Worm (Caenorhabditis elegans) whole organism, early embryonic: Measurements from ENCODE around the gene txdc-9.

Source experiments
- B0310.2 ChIP-seq: sonication (generic microtip); optimal IDR thresholded peaks from 2 replicates; lab custom pipeline; 2016; ENCODE audit warnings: mild to moderate bottlenecking, missing genetic modification characterization, missing compliant biosample characterization
- F13C5.2 ChIP-seq: sonication (generic microtip); optimal IDR thresholded peaks from 2 replicates; lab custom pipeline; 2017; ENCODE audit warnings: mild to moderate bottlenecking, missing genetic modification characterization, inconsistent platforms, missing compliant biosample characterization
- aly-1 ChIP-seq: sonication (generic microtip); optimal IDR thresholded peaks from 2 replicates; lab custom pipeline; 2016; ENCODE audit warnings: missing genetic modification characterization, missing compliant biosample characterization
- ama-1 ChIP-seq: fragments of 150-350 bp; optimal IDR thresholded peaks from 2 replicates; lab custom pipeline; 2014
- ceh-13 ChIP-seq: fragments of 200-800 bp; sonication (Bioruptor generic); optimal IDR thresholded peaks from 2 replicates; lab custom pipeline; 2018; ENCODE audit warnings: mild to moderate bottlenecking, missing genetic modification characterization, missing compliant biosample characterization
- ceh-36 ChIP-seq: sonication (generic microtip); optimal IDR thresholded peaks from 2 replicates; lab custom pipeline; 2016; ENCODE audit warnings: missing genetic modification characterization, inconsistent platforms, missing compliant biosample characterization
- ets-7 ChIP-seq: sonication (generic microtip); optimal IDR thresholded peaks from 2 replicates; lab custom pipeline; 2016; ENCODE audit warnings: missing genotype, missing genetic modification characterization, missing compliant biosample characterization
- flt-1 ChIP-seq: fragments of 200-800 bp; sonication (Bioruptor generic); IDR thresholded peaks from 2 replicates; pipeline ENCODE4 v1.3.6; 2022; ENCODE audit warnings: missing genetic modification characterization, missing compliant biosample characterization
- hmbx-1 ChIP-seq: sonication (generic microtip); optimal IDR thresholded peaks from 2 replicates; lab custom pipeline; 2016; ENCODE audit warnings: mild to moderate bottlenecking, missing genetic modification characterization, missing compliant biosample characterization
- hmg-4 ChIP-seq: fragments of 200-800 bp; sonication (Bioruptor generic); optimal IDR thresholded peaks from 2 replicates; lab custom pipeline; 2018; ENCODE audit warnings: mild to moderate bottlenecking, missing genetic modification characterization, missing compliant biosample characterization
- hnd-1 ChIP-seq: sonication (generic microtip); optimal IDR thresholded peaks from 2 replicates; lab custom pipeline; 2016; ENCODE audit warnings: missing genetic modification characterization, missing compliant biosample characterization
- pes-1 ChIP-seq: fragments of 200-800 bp; sonication (Bioruptor generic); IDR thresholded peaks from 2 replicates; pipeline ENCODE4 v1.3.6; 2022; ENCODE audit warnings: missing genetic modification reagents, missing genetic modification characterization, missing compliant biosample characterization
- scrt-1 ChIP-seq: fragments of 200-800 bp; sonication (Bioruptor generic); IDR thresholded peaks from 2 replicates; pipeline ENCODE4 v1.3.6; 2022; ENCODE audit warnings: missing genetic modification characterization, missing compliant biosample characterization
- sea-1 ChIP-seq: fragments of 200-800 bp; sonication (Bioruptor generic); conservative IDR thresholded peaks from 2 replicates; pipeline ENCODE4 v1.3.6; 2022; ENCODE audit warnings: missing genetic modification characterization, missing compliant biosample characterization
- tbx-11 ChIP-seq: fragments of 200-800 bp; sonication (Bioruptor generic); IDR thresholded peaks from 2 replicates; pipeline ENCODE4 v1.3.6; 2022; ENCODE audit warnings: missing genetic modification characterization, missing compliant biosample characterization
- tbx-37 ChIP-seq: fragments of 200-800 bp; sonication (Bioruptor generic); conservative IDR thresholded peaks from 2 replicates; pipeline ENCODE4 v1.3.6; 2022; ENCODE audit warnings: missing genetic modification reagents, missing genetic modification characterization, missing compliant biosample characterization
- tra-4 ChIP-seq: sonication (generic microtip); optimal IDR thresholded peaks from 2 replicates; lab custom pipeline; 2017; ENCODE audit warnings: missing genetic modification characterization, missing compliant biosample characterization

txdc-9 gene

DNA sequence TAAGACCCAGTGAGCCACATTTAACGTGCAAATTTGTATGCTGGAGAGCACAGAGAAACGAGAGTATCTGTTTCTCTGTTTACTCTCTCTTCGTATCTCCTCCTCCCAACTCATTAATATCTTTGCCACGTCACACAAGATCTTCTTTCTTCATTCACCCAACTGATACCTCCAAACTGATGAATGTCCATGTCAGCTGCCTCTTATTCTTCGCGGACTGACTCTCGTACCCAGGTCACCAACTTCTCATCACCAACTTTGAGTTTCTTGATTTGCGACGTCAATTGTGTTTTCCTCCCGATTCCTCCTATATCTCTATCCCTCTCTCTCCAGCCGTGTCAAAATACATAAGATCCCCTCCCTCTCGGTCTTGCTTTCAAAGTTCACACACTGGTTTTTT lies 29.6 kb upstream of the txdc-9 start:
- TF ChIP-seq aly-1 (tag; lab: Kevin White, UChicago): no peak
- no peak for TF ChIP-seq hnd-1 (tag; lab: Kevin White, UChicago)
- TF ChIP-seq hmbx-1: no peak
- no peak for TF ChIP-seq ama-1 (lab: Kevin White, UChicago)
- no peak for TF ChIP-seq ets-7 (tag; lab: Kevin White, UChicago)
- TF ChIP-seq tbx-37 (GFP tag; lab: Robert Waterston, UW): no peak
- no peak for TF ChIP-seq B0310.2
- no peak for TF ChIP-seq ceh-36 (tag; lab: Kevin White, UChicago)
- no peak for TF ChIP-seq pes-1 (GFP tag; lab: Robert Waterston, UW)
- TF ChIP-seq sea-1 (GFP tag; lab: Robert Waterston, UW): no peak
- no peak for TF ChIP-seq ceh-13 (GFP tag; lab: Kevin White, UChicago)

DNA sequence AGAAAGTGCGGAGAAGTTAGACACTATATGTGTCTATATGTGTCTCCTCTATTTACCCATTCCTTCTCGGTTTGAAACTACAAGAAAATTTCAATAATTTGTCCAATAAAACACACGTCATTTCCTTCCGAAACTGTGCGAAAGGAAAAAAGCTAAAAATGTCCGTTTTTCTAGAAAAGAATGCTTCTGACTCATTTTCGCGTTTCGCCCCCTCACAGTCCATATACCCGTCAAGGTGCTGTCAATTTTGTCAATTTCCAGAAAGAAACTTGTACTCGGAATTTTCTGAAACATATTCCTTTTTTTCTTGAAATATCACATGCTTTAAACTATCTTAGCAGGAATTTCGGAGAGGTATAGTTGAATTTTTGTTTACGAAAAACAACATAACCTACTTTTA lies 29.2 kb upstream of the txdc-9 start:
- TF ChIP-seq scrt-1 (GFP tag; lab: Robert Waterston, UW): no peak

DNA sequence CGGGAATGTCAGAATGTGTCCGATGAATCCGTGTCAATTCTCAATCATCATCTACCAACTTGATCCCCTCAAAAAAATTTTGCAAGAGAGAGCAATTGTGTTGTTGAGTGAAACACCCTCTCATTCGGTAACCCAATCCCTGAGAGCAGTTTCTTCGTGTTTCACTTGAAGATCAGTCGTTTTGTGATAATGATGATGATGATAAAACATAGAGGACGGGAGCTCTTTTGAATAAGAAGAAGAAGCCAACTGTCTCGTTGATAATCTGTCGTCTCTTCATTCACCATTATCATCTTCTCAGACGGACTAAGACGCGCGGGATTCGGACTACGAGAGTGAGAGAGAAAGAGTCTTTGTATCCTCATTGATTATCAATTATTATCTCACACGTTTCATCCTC lies 26.9 kb upstream of the txdc-9 start:
- no peak for TF ChIP-seq ets-7 (tag; lab: Kevin White, UChicago)
- TF ChIP-seq scrt-1 (GFP tag; lab: Robert Waterston, UW): no peak

DNA sequence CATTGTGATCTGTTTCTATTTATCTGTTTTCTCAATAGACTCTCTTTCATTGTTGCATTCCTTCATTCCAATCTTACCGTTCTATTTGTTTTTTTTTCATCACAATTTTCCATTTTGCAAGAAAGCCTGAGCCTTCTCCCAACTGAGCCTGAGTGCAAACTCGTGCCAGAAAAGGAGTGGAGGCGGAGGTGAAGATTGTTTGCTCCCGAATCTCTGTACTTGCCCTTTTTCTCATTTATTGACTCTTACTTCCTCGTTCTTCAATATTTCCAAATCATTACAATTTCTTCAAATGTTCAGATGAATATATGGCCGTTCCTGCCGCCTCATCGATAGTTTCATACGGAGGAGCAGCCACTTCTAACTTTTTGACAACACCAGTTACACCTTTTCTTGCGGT lies 25.1 kb upstream of the txdc-9 start, which contains the start of gene let-756:
let-756 (plus strand) TSS at position 301 of the 400 bp plus-strand sequence.
- TF ChIP-seq sea-1 (GFP tag; lab: Robert Waterston, UW): no peak
- no peak for TF ChIP-seq ceh-36 (tag; lab: Kevin White, UChicago)
- TF ChIP-seq ceh-13 (GFP tag; lab: Kevin White, UChicago): no peak
- TF ChIP-seq F13C5.2 (tag; lab: Kevin White, UChicago): no peak
- TF ChIP-seq flt-1 (GFP tag; lab: Robert Waterston, UW): no peak
- TF ChIP-seq aly-1 (tag; lab: Kevin White, UChicago): no peak
- TF ChIP-seq tra-4 (tag; lab: Kevin White, UChicago): no peak
- TF ChIP-seq hmg-4 (GFP tag; lab: Kevin White, UChicago): no peak
- TF ChIP-seq hnd-1 (tag; lab: Kevin White, UChicago): no peak
- TF ChIP-seq B0310.2: no peak
- TF ChIP-seq ets-7 (tag; lab: Kevin White, UChicago): no peak
- TF ChIP-seq tbx-11: no peak
- TF ChIP-seq ama-1 (lab: Kevin White, UChicago): no peak
- TF ChIP-seq pes-1 (GFP tag; lab: Robert Waterston, UW): no peak
- no peak for TF ChIP-seq tbx-37 (GFP tag; lab: Robert Waterston, UW)

DNA sequence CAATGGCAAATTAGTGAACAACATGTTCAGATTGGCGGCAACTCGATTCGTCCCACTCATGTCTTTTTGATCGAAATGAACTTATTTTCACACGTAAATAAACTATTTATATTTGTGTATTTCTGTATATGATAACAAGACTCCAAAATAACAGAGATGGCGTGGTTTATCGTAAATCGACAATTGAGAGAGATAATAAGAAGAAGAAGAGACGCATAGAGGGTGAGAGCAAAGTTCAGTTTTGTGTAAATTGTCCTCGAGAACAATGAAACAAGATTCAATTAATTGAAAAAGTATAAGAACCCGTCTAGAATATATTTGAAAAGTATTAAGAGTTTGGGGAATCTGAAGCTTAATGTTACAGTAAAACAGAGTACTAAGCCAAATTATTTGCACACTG lies 20.5 kb upstream of the txdc-9 start:
- no peak for TF ChIP-seq pes-1 (GFP tag; lab: Robert Waterston, UW)
- TF ChIP-seq hmbx-1: no peak
- no peak for TF ChIP-seq ceh-13 (GFP tag; lab: Kevin White, UChicago)
- no peak for TF ChIP-seq ama-1 (lab: Kevin White, UChicago)
- TF ChIP-seq B0310.2: no peak
- no peak for TF ChIP-seq ceh-36 (tag; lab: Kevin White, UChicago)
- no peak for TF ChIP-seq hmg-4 (GFP tag; lab: Kevin White, UChicago)
- TF ChIP-seq hnd-1 (tag; lab: Kevin White, UChicago): no peak
- TF ChIP-seq tra-4 (tag; lab: Kevin White, UChicago): no peak
- no peak for TF ChIP-seq tbx-37 (GFP tag; lab: Robert Waterston, UW)
- no peak for TF ChIP-seq scrt-1 (GFP tag; lab: Robert Waterston, UW)
- no peak for TF ChIP-seq flt-1 (GFP tag; lab: Robert Waterston, UW)
- TF ChIP-seq tbx-11: no peak
- TF ChIP-seq sea-1 (GFP tag; lab: Robert Waterston, UW): no peak
- no peak for TF ChIP-seq F13C5.2 (tag; lab: Kevin White, UChicago)

DNA sequence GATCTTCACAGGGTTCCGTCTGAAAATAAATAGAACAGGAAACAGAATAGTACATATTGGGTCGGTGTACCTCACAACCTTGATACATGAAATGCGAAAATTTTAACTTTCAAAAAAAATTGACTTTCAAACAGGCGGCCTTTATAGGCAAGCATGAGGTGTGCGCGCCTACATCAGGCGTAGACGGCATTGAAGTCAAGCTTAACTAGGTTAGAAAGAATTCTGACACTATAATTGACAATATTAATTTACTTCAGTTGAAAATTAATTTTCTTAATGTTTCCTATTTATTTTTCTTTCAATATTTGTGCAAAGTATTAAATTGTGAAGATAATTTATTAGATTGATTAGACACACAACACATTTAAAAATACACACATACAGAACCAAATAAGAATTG lies 20.1 kb upstream of the txdc-9 start, which contains the start of gene C05D11.5:
C05D11.5 (minus strand) TSS at position 101 of the 400 bp plus-strand sequence.
- no peak for TF ChIP-seq ets-7 (tag; lab: Kevin White, UChicago)
- no peak for TF ChIP-seq hmbx-1
- TF ChIP-seq F13C5.2 (tag; lab: Kevin White, UChicago): no peak
- no peak for TF ChIP-seq tbx-37 (GFP tag; lab: Robert Waterston, UW)
- no peak for TF ChIP-seq scrt-1 (GFP tag; lab: Robert Waterston, UW)
- TF ChIP-seq ceh-36 (tag; lab: Kevin White, UChicago): no peak
- no peak for TF ChIP-seq tbx-11
- TF ChIP-seq pes-1 (GFP tag; lab: Robert Waterston, UW): no peak
- no peak for TF ChIP-seq hmg-4 (GFP tag; lab: Kevin White, UChicago)
- no peak for TF ChIP-seq B0310.2

DNA sequence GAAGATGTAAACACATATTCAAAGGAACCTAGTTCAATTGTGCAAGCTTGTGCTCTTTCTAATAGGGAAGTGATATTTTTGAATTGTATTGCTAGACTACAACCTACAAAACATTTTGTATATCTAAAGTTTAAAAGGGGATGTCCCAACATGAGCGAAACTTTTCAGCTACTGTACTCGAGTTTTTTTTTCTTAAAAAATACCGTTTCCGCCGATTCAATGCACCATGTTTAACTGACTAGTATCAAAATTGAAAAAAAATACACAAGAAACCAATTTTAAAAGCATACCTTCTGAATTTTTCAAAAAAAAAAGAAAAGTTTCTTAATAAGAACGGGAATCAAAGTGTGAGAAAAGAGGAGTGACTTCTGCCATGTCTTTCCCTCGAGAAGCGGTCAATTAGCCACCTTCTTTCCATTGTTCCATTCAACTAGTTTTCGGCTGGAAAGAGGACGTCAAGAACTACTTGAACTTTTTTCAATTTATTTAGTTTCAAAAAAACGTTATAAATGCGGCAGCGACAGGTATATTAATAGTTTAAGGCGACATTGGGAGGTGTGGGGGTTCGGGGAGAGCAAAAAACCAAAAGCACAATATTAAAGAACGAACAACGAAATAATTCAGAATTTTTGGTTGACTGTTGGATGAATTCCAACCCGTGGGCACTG lies 16.5 kb upstream of the txdc-9 start, which contains the start of gene nas-4:
nas-4 (minus strand) TSS at position 351 of the 668 bp plus-strand sequence.
- TF ChIP-seq ceh-13 (GFP tag; lab: Kevin White, UChicago) (no peak), hmg-4 (GFP tag; lab: Kevin White, UChicago) (no peak), F13C5.2 (tag; lab: Kevin White, UChicago) (no peak), tra-4 (tag; lab: Kevin White, UChicago) (no peak), B0310.2 (no peak), hmbx-1 (no peak), pes-1 (GFP tag; lab: Robert Waterston, UW) (no peak), aly-1 (tag; lab: Kevin White, UChicago) (no peak), hnd-1 (tag; lab: Kevin White, UChicago) (no peak), ets-7 (tag; lab: Kevin White, UChicago) (no peak)
